Fruit fly (Drosophila melanogaster) S2 (cell line): ENCODE measurements around the gene nAChRalpha2.

ENCODE experiments used
- CG8478 ChIP-seq: fragments of >200 bp; optimal IDR thresholded peaks from 2 replicates; lab custom pipeline; 2018
- CTCF ChIP-seq, 2 experiments: fragments of >200 bp; optimal IDR thresholded peaks; 2 replicates each; lab custom pipeline; 2018

DNA sequence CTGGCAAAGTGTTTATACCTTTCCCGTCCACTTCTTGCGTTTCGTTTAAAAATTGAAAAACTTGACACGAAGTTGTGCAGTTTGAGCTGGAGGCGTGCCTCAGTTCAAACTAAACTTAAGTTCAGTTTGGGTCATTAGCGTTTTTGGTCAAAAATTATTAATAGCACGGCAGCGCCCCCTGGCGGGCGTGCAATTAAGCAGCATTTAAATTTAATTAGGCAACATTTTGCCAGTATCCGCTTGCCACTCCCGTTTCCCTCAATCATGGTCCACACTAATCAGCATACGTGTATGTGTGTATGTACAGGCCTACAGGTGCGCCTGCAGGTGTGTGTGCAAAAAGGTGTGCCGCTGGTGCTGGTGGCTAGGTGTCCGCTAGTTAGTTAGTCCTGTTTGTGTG lies 18.4 kb downstream of the nAChRalpha2 start:
- TF ChIP-seq CTCF (optimal IDR thresholded peaks at IDR 0.05; lab: Kevin White, UChicago) (peak; percentile 59 to 70), CG8478 (lab: Kevin White, UChicago) (no peak)
